Fruit fly (Drosophila melanogaster): ENCODE measurements around the gene CG9106.

CG9106 gene

dm6 chrX:15235252-15235651, 37.0 kb downstream of the CG9106 start:
- TF ChIP-seq Mnt (GFP tag; optimal IDR thresholded peaks at IDR 0.05) (no peak), toe (GFP tag; optimal IDR thresholded peaks at IDR 0.05) (no peak), pad (GFP tag; optimal IDR thresholded peaks at IDR 0.05) (no peak), CG11617 (GFP tag; optimal IDR thresholded peaks at IDR 0.05) (no peak)

dm6 chrX:15229775-15230174, 42.4 kb downstream of the CG9106 start, which contains the start of gene CG9101:
Gene CG9101 (minus strand): TSS chrX:15229875.
- TF ChIP-seq bab1 (GFP tag; optimal IDR thresholded peaks at IDR 0.05) = no peak
- no peak for TF ChIP-seq Mnt (GFP tag; optimal IDR thresholded peaks at IDR 0.05)
- no peak for TF ChIP-seq CG7045 (GFP tag; optimal IDR thresholded peaks at IDR 0.05)
- no peak for TF ChIP-seq Crg-1 (GFP tag; optimal IDR thresholded peaks at IDR 0.05)
- no peak for TF ChIP-seq kay (GFP tag; ENCODE audit: borderline replicate concordance)
- TF ChIP-seq tj (GFP tag; optimal IDR thresholded peaks at IDR 0.05) = no peak
- no peak for TF ChIP-seq Clk (GFP tag; optimal IDR thresholded peaks at IDR 0.05)

- TF ChIP-seq CG1620 (GFP tag; optimal IDR thresholded peaks at IDR 0.05) = no peak
- TF ChIP-seq CG11617 (GFP tag; optimal IDR thresholded peaks at IDR 0.05) = no peak
- TF ChIP-seq toe (GFP tag; optimal IDR thresholded peaks at IDR 0.05) = no peak
- no peak for TF ChIP-seq tj (GFP tag; optimal IDR thresholded peaks at IDR 0.05)
- TF ChIP-seq ovo (GFP tag; optimal IDR thresholded peaks at IDR 0.05) = no peak
- TF ChIP-seq CG7101 (tag; optimal IDR thresholded peaks at IDR 0.05) = no peak
These were observed 48.7 kb downstream of the CG9106 start, which contains the start of gene CG43076 for dm6 chrX:15223482-15223881. Gene CG43076 (minus strand): TSS chrX:15223582.

dm6 chrX:15221076-15221475, 51.1 kb downstream of the CG9106 start, which contains the start of gene CG43075:
Gene CG43075 (minus strand): TSS chrX:15221176.
- TF ChIP-seq CG5204 (GFP tag; optimal IDR thresholded peaks at IDR 0.05) (no peak), Hr96 (GFP tag; optimal IDR thresholded peaks at IDR 0.05) (no peak), CG1620 (GFP tag; optimal IDR thresholded peaks at IDR 0.05) (no peak), CG11617 (GFP tag; optimal IDR thresholded peaks at IDR 0.05) (no peak), CG14711 (tag; optimal IDR thresholded peaks at IDR 0.05) (no peak), Clk (GFP tag; optimal IDR thresholded peaks at IDR 0.05) (no peak), pad (GFP tag; optimal IDR thresholded peaks at IDR 0.05) (no peak), ovo (GFP tag; optimal IDR thresholded peaks at IDR 0.05) (no peak), cic (GFP tag; optimal IDR thresholded peaks at IDR 0.05) (no peak), toe (GFP tag; optimal IDR thresholded peaks at IDR 0.05) (no peak), CG12768 (GFP tag; optimal IDR thresholded peaks at IDR 0.05) (no peak), Crg-1 (GFP tag; optimal IDR thresholded peaks at IDR 0.05) (no peak), CG7101 (tag; optimal IDR thresholded peaks at IDR 0.05) (no peak), CG33017 (tag; optimal IDR thresholded peaks at IDR 0.05) (no peak), cnc (optimal IDR thresholded peaks at IDR 0.05) (no peak), bab1 (GFP tag; optimal IDR thresholded peaks at IDR 0.05) (no peak), tj (GFP tag; optimal IDR thresholded peaks at IDR 0.05) (no peak), kay (GFP tag; ENCODE audit: borderline replicate concordance) (no peak)
